Worm (Caenorhabditis elegans): ENCODE data around the gene dlc-2.
"Not testable (repeated sequence)": the region's sequence is repeated elsewhere in the genome, so short reads cannot be mapped to it uniquely, and the experiment has no call there.

Gene dlc-2

DNA sequence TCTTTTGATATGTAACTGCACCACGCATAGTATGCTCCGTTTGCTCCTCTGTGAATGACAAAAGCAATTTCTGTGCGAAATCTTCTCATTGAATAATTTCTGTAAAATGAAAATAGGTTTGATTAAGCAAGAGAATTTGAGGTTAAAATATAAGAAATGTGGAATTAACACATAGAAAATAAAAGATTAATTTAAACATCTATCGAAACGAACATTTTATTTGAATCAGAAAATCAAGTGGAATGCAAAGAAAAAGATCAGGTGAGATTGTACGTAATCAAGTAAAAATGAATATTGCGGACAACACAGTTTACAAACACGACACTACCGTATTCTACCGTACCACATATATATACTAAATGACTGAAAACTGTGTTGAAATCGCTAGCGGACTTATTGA, 29.6 kb upstream of the dlc-2 start, which contains the start of gene B0001.8:
Gene B0001.8 (minus strand): TSS at position 101 of the 400 bp plus-strand sequence.
- no peak for TF ChIP-seq fkh-3 (tag; optimal IDR thresholded peaks at IDR 0.05)
- TF ChIP-seq Y79H2A.3 (GFP tag; conservative IDR thresholded peaks at IDR 0.05), result 0 out of 2 replicates have a peak, but pooled peaks have one; percentile 41

- TF ChIP-seq nhr-179, mxl-1, lin-40 (tag; optimal IDR thresholded peaks at IDR 0.05): not testable (repeated sequence)
Observed at ce11 chrIV:12138093-12138492, 26.7 kb upstream of the dlc-2 start, which contains the start of gene B0001.4. B0001.4 (minus strand) TSS chrIV:12138193.

- peak; percentile 1 for TF ChIP-seq lsl-1 (GFP tag; optimal IDR thresholded peaks at IDR 0.05)
- TF ChIP-seq him-1 (tag; optimal IDR thresholded peaks at IDR 0.05), result peak; percentile 99
- no peak for TF ChIP-seq egl-44 (GFP tag; IDR thresholded peaks at IDR 0.05)
- TF ChIP-seq D2030.7 (GFP tag; IDR thresholded peaks at IDR 0.05), result no peak
- peak; percentile 23 for TF ChIP-seq hrde-1 (tag; optimal IDR thresholded peaks at IDR 0.05; ENCODE audit: borderline replicate concordance)
Observed at ce11 chrIV:12134991-12135390, 23.6 kb upstream of the dlc-2 start.

ce11 chrIV:12133776-12134175, 22.4 kb upstream of the dlc-2 start:
- no peak for TF ChIP-seq B0336.3 (GFP tag; IDR thresholded peaks at IDR 0.05)
- no peak for TF ChIP-seq lin-40 (tag; optimal IDR thresholded peaks at IDR 0.05)
- TF ChIP-seq hlh-12 (tag; optimal IDR thresholded peaks at IDR 0.05), result no peak
- no peak for TF ChIP-seq tlf-1 (GFP tag; optimal IDR thresholded peaks at IDR 0.05)
- no peak for TF ChIP-seq F52B5.7 (tag; optimal IDR thresholded peaks at IDR 0.05)
- no peak for TF ChIP-seq ztf-25 (GFP tag; IDR thresholded peaks at IDR 0.05)

ce11 chrIV:12131308-12132072, 20.1 kb upstream of the dlc-2 start:
- no peak for TF ChIP-seq aptf-3 (GFP tag; IDR thresholded peaks at IDR 0.05)
- peak; percentile 45 for TF ChIP-seq snpc-1.1 (tag; optimal IDR thresholded peaks at IDR 0.05; ENCODE audit: insufficient read depth)
- TF ChIP-seq bed-1 (GFP tag; IDR thresholded peaks at IDR 0.05), result no peak
- TF ChIP-seq rec-8 (tag; optimal IDR thresholded peaks at IDR 0.05), result no peak
- TF ChIP-seq cebp-2 (GFP tag; IDR thresholded peaks at IDR 0.05), result no peak
- TF ChIP-seq fkh-3 (tag; optimal IDR thresholded peaks at IDR 0.05), result no peak
- no peak for TF ChIP-seq Y53F4B.3 (GFP tag; IDR thresholded peaks at IDR 0.05)
- TF ChIP-seq hmg-20 (GFP tag; IDR thresholded peaks at IDR 0.05), result no peak
- TF ChIP-seq snpc-4 (GFP tag; optimal IDR thresholded peaks at IDR 0.05), result peak; percentile 19
- peak in 2 of 4 experiments; percentile 44 to 69 for TF ChIP-seq snpc-4 (tag; optimal IDR thresholded peaks at IDR 0.05)
- no peak for TF ChIP-seq tbp1 (GFP tag; optimal IDR thresholded peaks at IDR 0.05)

- no peak for TF ChIP-seq Y95B8A.8 (GFP tag; IDR thresholded peaks at IDR 0.05)
Observed at ce11 chrIV:12129204-12129603, 17.8 kb upstream of the dlc-2 start, which contains the start of gene lin-24. lin-24 (plus strand) TSS chrIV:12129504.

ce11 chrIV:12128708-12129107, 17.3 kb upstream of the dlc-2 start:
- TF ChIP-seq ceh-100 (GFP tag; IDR thresholded peaks at IDR 0.05), result no peak
- TF ChIP-seq nhr-80 (tag; optimal IDR thresholded peaks at IDR 0.05), result peak; percentile 67
- TF ChIP-seq cebp-1 (GFP tag; IDR thresholded peaks at IDR 0.05), result no peak
- TF ChIP-seq cebp-1 (tag; optimal IDR thresholded peaks at IDR 0.05), result peak; percentile 6
- TF ChIP-seq athp-1 (tag; optimal IDR thresholded peaks at IDR 0.05), result no peak
- TF ChIP-seq dox-1 (GFP tag; IDR thresholded peaks at IDR 0.05), result no peak
- no peak for TF ChIP-seq C17E4.6 (GFP tag; IDR thresholded peaks at IDR 0.05)
- TF ChIP-seq ztf-6 (GFP tag; IDR thresholded peaks at IDR 0.05), result no peak
- 0 out of 2 replicates have a peak, but pooled peaks have one; percentile 10 for TF ChIP-seq cebp-2 (GFP tag; IDR thresholded peaks at IDR 0.05)

Data from whole organism, young adult.